Worm (Caenorhabditis elegans): Measurements from ENCODE around the gene tbc-16.

Gene tbc-16

ce11 chrX:5854452-5855234 is 42.5 kb upstream of the tbc-16 start:
- no peak for TF ChIP-seq mls-2 (tag; optimal IDR thresholded peaks at IDR 0.05)
- peak; percentile 76 for TF ChIP-seq unc-62 (GFP tag; optimal IDR thresholded peaks at IDR 0.05)
- TF ChIP-seq cnd-1 (tag; optimal IDR thresholded peaks at IDR 0.05): no peak

ce11 chrX:5859161-5859560 is 38.0 kb upstream of the tbc-16 start:
- no peak for TF ChIP-seq unc-62 (GFP tag; optimal IDR thresholded peaks at IDR 0.05)
- no peak for TF ChIP-seq cnd-1 (tag; optimal IDR thresholded peaks at IDR 0.05)
- peak; percentile 77 for TF ChIP-seq ces-1 (GFP tag; optimal IDR thresholded peaks at IDR 0.05)
- TF ChIP-seq sptf-1 (tag; optimal IDR thresholded peaks at IDR 0.05): no peak
- no peak for TF ChIP-seq nhr-76 (tag; optimal IDR thresholded peaks at IDR 0.05)
- no peak for TF ChIP-seq hlh-1 (tag; optimal IDR thresholded peaks at IDR 0.05)
- no peak for TF ChIP-seq ztf-11 (tag; optimal IDR thresholded peaks at IDR 0.05)
- no peak for TF ChIP-seq unc-120 (tag; optimal IDR thresholded peaks at IDR 0.05; ENCODE audit: poor library complexity, severe bottlenecking)

ce11 chrX:5862408-5862807 is 34.7 kb upstream of the tbc-16 start, which contains the start of gene ctbp-1:
ctbp-1 (plus strand) TSS chrX:5862708.
- TF ChIP-seq tbx-8 (GFP tag; optimal IDR thresholded peaks at IDR 0.05) (no peak), nhr-28 (tag; optimal IDR thresholded peaks at IDR 0.05) (no peak), lin-32 (GFP tag; optimal IDR thresholded peaks at IDR 0.05) (no peak), zip-8 (tag; optimal IDR thresholded peaks at IDR 0.05) (no peak), nhr-2 (tag; optimal IDR thresholded peaks at IDR 0.05) (no peak), lin-13 (tag; optimal IDR thresholded peaks at IDR 0.05) (no peak), ham-2 (GFP tag; optimal IDR thresholded peaks at IDR 0.05) (no peak), blmp-1 (tag; optimal IDR thresholded peaks at IDR 0.05) (no peak), pha-4 (tag; optimal IDR thresholded peaks at IDR 0.05) (no peak), ces-1 (GFP tag; optimal IDR thresholded peaks at IDR 0.05) (no peak)

ce11 chrX:5868030-5868429 is 29.1 kb upstream of the tbc-16 start:
- TF ChIP-seq drap-1 (GFP tag; optimal IDR thresholded peaks at IDR 0.05): no peak
- TF ChIP-seq lin-13 (tag; optimal IDR thresholded peaks at IDR 0.05): no peak
- TF ChIP-seq unc-120 (tag; optimal IDR thresholded peaks at IDR 0.05; ENCODE audit: poor library complexity, severe bottlenecking): no peak
- TF ChIP-seq unc-39 (tag; optimal IDR thresholded peaks at IDR 0.05): no peak
- TF ChIP-seq hlh-1 (tag; optimal IDR thresholded peaks at IDR 0.05): no peak
- no peak for TF ChIP-seq ceh-39 (tag; optimal IDR thresholded peaks at IDR 0.05)
- TF ChIP-seq M03D4.4 (tag; optimal IDR thresholded peaks at IDR 0.05): no peak
- no peak for TF ChIP-seq nhr-12 (tag; optimal IDR thresholded peaks at IDR 0.05)
- TF ChIP-seq blmp-1 (tag; optimal IDR thresholded peaks at IDR 0.05): no peak
- TF ChIP-seq flh-1 (GFP tag; optimal IDR thresholded peaks at IDR 0.05): no peak
- TF ChIP-seq bed-3 (GFP tag; optimal IDR thresholded peaks at IDR 0.05): no peak
- no peak for TF ChIP-seq sptf-1 (tag; optimal IDR thresholded peaks at IDR 0.05)
- no peak for TF ChIP-seq nhr-28 (tag; optimal IDR thresholded peaks at IDR 0.05)
- no peak for TF ChIP-seq ceh-43 (GFP tag; optimal IDR thresholded peaks at IDR 0.05)
- TF ChIP-seq zip-8 (tag; optimal IDR thresholded peaks at IDR 0.05): no peak
- TF ChIP-seq tbx-8 (GFP tag; optimal IDR thresholded peaks at IDR 0.05): no peak
- no peak for TF ChIP-seq elt-1 (tag; optimal IDR thresholded peaks at IDR 0.05; ENCODE audit: borderline replicate concordance, insufficient read depth)
- no peak for TF ChIP-seq nhr-237 (tag; optimal IDR thresholded peaks at IDR 0.05)
- no peak for TF ChIP-seq snpc-4 (tag; optimal IDR thresholded peaks at IDR 0.05)
- no peak for TF ChIP-seq ham-2 (GFP tag; optimal IDR thresholded peaks at IDR 0.05)

ce11 chrX:5869603-5870002 is 27.5 kb upstream of the tbc-16 start:
- TF ChIP-seq mab-5 (tag; optimal IDR thresholded peaks at IDR 0.05) (no peak), unc-39 (tag; optimal IDR thresholded peaks at IDR 0.05) (no peak), ces-1 (GFP tag; optimal IDR thresholded peaks at IDR 0.05) (peak; percentile 90), nhr-237 (tag; optimal IDR thresholded peaks at IDR 0.05) (no peak), nhr-12 (tag; optimal IDR thresholded peaks at IDR 0.05) (no peak)
